Worm (Caenorhabditis elegans): ENCODE results near the gene mtm-3.

DNA sequence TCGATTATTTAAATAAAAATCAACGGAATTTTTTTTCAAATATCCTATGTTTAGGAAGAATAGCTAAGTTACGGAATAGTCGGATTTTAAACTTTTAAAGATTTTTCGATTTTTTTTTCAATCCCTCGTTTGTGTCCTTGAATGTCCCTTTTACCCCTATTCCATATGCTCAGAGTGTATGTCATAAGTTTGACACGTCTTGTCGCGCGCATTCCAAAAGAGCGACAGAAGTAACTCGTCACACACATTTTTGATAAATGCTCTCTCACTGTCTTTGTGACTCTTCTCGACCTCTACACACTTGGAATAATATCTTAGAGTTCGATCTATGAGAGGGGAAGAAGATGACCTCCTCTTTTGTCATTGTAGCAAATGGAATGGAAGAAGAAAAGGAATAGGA, 16.4 kb downstream of the mtm-3 start:
- no peak for TF ChIP-seq elt-3 (tag; optimal IDR thresholded peaks at IDR 0.05)
- no peak for TF ChIP-seq ZK546.5 (tag; optimal IDR thresholded peaks at IDR 0.05)
- TF ChIP-seq ama-1 (optimal IDR thresholded peaks at IDR 0.05) = no peak
- no peak for TF ChIP-seq nhr-12 (tag; optimal IDR thresholded peaks at IDR 0.05)
- no peak for TF ChIP-seq skn-1 (tag; optimal IDR thresholded peaks at IDR 0.05)
- TF ChIP-seq nhr-237 (tag; optimal IDR thresholded peaks at IDR 0.05) = no peak
- no peak for TF ChIP-seq lsy-2 (tag; optimal IDR thresholded peaks at IDR 0.05)
- no peak for TF ChIP-seq unc-62 (GFP tag; optimal IDR thresholded peaks at IDR 0.05)
- TF ChIP-seq lin-39 (tag; optimal IDR thresholded peaks at IDR 0.05) = no peak
- TF ChIP-seq nhr-11 (tag; optimal IDR thresholded peaks at IDR 0.05) = no peak
- no peak for TF ChIP-seq dmd-4 (tag; optimal IDR thresholded peaks at IDR 0.05)
- TF ChIP-seq fos-1 (tag; optimal IDR thresholded peaks at IDR 0.05) = no peak
- no peak for TF ChIP-seq ztf-11 (tag; optimal IDR thresholded peaks at IDR 0.05)

Measured in whole organism, L2 larva.